Worm (Caenorhabditis elegans): ENCODE data around the gene rack-1.

DNA sequence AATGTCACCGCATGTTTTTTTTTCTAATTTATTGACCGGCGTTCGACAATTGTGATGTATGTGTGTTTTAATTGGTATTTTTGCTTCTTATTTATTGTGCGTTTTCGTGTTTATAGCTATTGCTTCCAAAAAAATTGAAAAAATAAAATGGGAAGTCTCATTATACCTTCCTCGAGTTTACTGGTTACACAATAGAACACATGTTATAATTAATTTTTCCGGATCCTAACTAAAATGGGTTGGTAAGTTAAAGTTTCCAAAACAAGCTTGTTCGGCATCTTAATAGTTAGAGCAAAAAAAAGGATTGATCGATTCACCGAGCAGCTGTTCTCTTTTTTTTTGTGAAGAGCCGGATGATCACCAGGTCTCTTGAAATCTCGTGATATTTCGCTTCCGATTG, 21.0 kb upstream of the rack-1 start, which contains the start of gene ttr-54:
- TF ChIP-seq aly-1 (tag; optimal IDR thresholded peaks at IDR 0.05) (no peak), scrt-1 (GFP tag; IDR thresholded peaks at IDR 0.05) (no peak), pes-1 (GFP tag; IDR thresholded peaks at IDR 0.05) (no peak), ets-7 (tag; optimal IDR thresholded peaks at IDR 0.05) (no peak), ama-1 (optimal IDR thresholded peaks at IDR 0.05) (no peak), hnd-1 (tag; optimal IDR thresholded peaks at IDR 0.05) (no peak), hmbx-1 (tag; optimal IDR thresholded peaks at IDR 0.05) (no peak), hmg-4 (GFP tag; optimal IDR thresholded peaks at IDR 0.05) (no peak), F13C5.2 (tag; optimal IDR thresholded peaks at IDR 0.05) (no peak), ceh-36 (tag; optimal IDR thresholded peaks at IDR 0.05) (no peak), B0310.2 (tag; optimal IDR thresholded peaks at IDR 0.05) (no peak), tbx-11 (GFP tag; IDR thresholded peaks at IDR 0.05) (no peak), sea-1 (GFP tag; conservative IDR thresholded peaks at IDR 0.05) (no peak)

All from whole organism, early embryonic.